Worm (Caenorhabditis elegans): ENCODE results near the gene VW02B12L.2.

ce11 chrII:11487999-11488398 lies 47.9 kb upstream of the VW02B12L.2 start, which contains the start of gene B0334.13:
- TF ChIP-seq ztf-29 (GFP tag; IDR thresholded peaks at IDR 0.05) = no peak
- TF ChIP-seq flt-1 (GFP tag; IDR thresholded peaks at IDR 0.05) = no peak
- no peak for TF ChIP-seq cog-1 (tag; optimal IDR thresholded peaks at IDR 0.05)
- TF ChIP-seq ref-1 (GFP tag; conservative IDR thresholded peaks at IDR 0.05) = no peak
- no peak for TF ChIP-seq tab-1 (GFP tag; IDR thresholded peaks at IDR 0.05)
- no peak for TF ChIP-seq klf-2 (GFP tag; conservative IDR thresholded peaks at IDR 0.05)
